Fruit fly (Drosophila melanogaster) ovary, adult (tissue): ENCODE measurements around the gene CG7530.

Experiments used
- CG17801 ChIP-seq: fragments of 200-800 bp; optimal IDR thresholded peaks from 2 replicates; lab custom pipeline; 2019; ENCODE audit warnings: missing biosample characterization, mild to moderate bottlenecking, missing genetic modification characterization, moderate library complexity; ENCODE audit not compliant: partially characterized antibody

The CG7530 gene

dm6 chr3R:14737894-14738860 lies 6.9 kb upstream of the CG7530 start:
- TF ChIP-seq CG17801 (GFP tag; lab: Kevin White, UChicago): peak; percentile 95

DNA sequence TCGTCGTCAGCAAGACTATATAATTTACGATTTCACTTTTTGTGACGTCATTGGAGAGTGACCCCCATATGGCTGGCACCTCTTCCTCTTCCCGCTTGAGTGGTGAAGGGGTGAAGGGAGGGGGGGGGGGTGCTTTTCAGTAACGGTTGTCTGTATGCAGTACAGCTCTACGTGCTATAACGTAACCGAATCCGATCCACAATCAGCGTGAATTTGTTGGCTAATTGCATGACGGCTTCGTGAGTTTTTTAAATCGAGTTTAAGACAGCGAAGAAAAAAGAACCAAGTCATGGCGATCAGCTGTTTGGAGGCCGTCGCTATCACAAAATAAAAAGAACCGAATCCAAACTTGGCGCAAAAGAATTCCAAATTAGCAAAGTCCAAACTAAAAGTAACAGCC lies 5.4 kb upstream of the CG7530 start:
- TF ChIP-seq CG17801 (GFP tag; lab: Kevin White, UChicago): peak; percentile 75

dm6 chr3R:14736001-14736400 lies 4.7 kb upstream of the CG7530 start:
- TF ChIP-seq CG17801 (GFP tag; lab: Kevin White, UChicago): no peak

- no peak for TF ChIP-seq CG17801 (GFP tag; lab: Kevin White, UChicago)
These were observed 3.5 kb upstream of the CG7530 start for dm6 chr3R:14734623-14735392.

DNA sequence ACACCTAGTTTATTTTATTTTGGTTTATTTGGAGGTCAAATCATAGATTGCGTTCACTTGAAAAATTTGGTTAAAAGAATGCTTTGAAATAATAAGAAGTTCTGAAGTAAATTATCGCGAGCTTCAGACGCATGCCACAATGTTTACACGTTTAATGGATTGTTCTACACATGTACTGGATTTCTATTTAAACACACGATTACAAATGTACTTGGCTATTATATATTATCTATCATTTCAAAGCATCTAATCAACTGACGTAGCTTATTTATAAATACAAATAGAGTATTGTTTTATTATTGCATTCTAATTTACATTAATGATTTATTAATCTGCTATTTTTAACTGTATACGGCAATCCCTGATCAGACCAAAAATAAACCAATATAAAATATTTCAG lies 2.6 kb upstream of the CG7530 start:
- no peak for TF ChIP-seq CG17801 (GFP tag; lab: Kevin White, UChicago)

DNA sequence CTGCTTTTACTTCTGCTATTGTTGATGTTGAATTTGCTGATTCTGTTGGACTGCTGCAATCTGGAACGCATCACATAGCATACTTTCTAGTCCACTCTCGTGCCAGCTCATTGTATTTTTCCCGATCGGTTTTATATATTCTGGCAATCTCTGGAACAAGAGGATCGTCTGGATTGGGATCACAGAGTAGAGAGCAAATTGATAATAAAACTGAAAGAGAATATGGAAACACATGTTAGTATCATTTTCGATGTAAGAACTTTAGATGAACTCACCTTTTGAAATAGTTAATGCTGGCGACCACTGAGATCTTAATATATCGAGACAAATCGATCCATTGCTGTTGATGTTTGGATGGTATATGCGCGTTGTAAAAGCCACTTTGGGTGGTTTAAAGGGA lies 2.1 kb upstream of the CG7530 start:
- TF ChIP-seq CG17801 (GFP tag; lab: Kevin White, UChicago): no peak

DNA sequence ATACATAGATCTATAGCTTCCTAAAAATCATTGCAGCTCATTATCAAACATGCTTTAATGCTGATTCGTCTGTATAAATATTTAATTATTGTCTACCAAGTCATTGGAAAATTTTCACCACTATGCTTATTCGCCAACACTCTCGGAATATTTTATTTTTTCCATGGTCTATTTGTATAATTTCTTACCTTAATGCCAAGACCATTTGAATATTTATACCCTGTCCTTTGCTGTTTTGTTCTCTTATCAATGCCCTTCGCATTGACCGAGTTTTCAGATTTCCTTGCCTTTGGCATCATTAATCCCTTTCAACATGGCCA lies 432 bp upstream of the CG7530 start:
- no peak for TF ChIP-seq CG17801 (GFP tag; lab: Kevin White, UChicago)

dm6 chr3R:14730595-14730994 lies 714 bp downstream of the CG7530 start:
- no peak for TF ChIP-seq CG17801 (GFP tag; lab: Kevin White, UChicago)

DNA sequence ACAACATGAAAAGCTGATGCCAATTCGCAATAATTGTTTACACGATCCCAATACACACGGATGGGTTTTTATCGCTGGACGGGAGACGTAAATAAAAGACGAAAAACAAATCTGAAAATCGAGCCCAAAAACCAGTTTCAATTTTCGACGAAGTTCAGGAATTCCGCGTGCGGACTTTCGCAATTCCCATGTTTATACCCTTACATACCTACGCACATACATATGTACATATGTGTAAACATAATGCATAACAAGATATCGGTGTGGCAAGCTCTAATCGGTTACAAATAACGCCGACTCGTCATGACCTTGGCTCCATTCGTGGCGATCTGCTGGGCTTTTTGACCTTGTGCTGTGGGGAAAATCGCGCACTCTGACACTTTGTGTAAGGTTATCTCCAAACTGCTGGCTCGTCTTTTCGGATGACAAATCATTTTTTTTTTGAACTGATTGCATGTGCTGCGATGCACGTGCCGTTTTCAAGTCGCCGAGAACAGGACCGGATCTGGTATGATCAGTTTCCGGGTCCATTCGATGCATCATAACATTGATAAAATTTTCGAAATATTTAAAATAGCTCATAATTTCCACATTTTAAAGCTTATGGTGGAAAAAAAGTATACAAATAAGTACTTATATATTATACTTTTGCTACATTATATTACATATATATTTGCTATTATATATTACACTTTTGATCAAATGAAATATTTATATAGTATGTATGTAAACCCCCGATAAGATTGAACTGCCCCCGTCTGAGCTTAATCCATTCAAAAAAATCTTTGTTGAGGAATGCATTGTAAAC lies 1.4 kb downstream of the CG7530 start:
- peak; percentile 15 for TF ChIP-seq CG17801 (GFP tag; lab: Kevin White, UChicago)

DNA sequence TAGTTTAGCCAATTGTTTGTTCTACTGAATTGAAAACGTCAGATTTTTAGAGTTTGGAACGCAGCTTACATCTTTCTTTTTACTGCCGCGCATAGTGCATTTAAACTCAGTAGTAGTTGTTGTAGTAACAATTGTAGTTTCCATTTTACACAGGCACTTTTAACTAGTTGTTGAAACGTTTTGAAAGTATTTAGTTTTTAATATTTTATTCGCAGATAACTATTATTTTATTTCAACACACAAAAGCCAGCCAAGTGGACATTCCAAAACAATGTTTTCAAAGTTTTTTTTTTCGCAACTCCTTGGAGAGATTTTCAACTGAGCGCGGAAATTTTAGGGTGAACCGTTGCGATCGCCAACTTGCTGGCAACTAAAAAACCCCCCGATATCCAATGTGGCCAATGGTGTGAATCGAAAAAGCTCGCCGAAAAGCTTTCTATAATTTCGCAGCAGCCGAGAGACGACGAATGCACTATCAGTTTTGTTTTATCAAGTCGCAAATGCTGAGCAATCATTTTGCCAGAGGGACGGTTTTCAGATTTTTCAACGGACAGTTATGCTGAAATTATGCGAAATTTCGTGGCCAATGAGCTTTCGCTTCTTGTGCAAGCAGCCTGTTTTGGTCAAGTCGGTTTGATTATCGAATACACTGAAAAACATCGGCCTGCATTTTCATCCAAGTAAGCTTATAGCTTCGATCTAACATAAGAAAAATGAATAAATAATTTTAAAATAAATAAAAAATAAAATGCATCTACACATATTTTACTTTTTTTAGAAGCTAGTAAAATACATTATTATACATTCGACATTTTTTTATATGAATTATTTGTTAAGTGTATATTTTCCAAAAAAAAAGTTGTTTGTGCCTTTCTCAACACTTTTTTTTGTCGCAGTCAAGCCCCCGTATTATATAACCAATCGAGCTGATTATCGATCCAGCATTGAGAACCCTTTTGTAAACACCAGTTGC lies 2.3 kb downstream of the CG7530 start:
- TF ChIP-seq CG17801 (GFP tag; lab: Kevin White, UChicago): peak; percentile 67

DNA sequence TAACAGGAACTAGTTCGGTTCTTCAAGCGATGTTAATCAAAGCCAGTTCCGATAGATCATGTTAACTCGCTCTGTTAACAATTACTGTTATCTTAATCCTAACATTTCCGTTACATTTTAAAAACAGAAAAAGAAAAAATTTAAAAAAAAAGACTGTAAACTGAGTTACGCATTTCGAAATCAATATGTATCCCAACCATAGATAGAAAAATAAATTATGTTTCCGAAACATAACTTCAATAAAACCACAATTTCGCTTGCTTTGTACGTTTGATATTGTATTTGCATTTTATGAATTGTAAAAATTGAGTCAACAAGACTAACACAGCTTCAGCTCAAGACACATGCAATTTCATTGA lies 6.8 kb downstream of the CG7530 start:
- TF ChIP-seq CG17801 (GFP tag; lab: Kevin White, UChicago): no peak

DNA sequence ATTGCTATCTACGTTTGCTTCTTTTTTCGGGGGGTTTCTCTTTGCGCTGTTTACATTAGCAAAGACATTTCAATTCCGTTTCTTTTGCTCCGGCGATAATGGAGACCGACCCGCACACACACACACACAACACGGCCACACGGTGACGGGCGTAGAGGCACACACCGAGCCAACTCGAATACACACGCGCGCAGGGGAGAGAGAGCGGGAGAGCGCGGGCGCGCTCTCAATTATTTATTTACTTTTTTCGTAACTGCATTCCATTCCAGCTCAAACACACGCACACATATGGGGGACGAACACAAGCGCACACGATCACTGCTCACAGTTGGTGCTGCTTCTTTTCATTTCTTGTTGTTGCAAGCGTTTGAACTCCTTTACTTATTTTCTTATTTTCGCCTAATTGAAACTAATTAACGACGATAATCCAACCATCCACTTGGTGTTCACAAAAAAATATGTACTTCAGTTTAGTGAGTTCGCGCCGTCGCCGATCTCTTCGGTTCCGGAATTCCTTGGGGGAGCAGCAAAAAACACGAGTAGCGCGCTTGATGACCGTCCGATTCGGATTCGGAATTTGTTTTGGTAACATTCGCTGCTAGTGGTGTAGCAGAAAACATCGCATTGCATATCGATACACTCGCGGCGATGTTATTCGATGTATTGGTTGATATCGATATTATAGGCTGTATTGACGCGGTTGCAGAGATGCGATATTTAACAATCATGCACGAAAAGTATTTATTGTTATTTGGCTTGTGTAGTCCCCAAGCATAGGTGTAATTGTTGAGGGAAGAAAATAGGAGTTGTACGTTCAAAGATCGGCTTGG lies 7.4 kb downstream of the CG7530 start, which contains the start of gene kibra:
TSS of gene kibra (minus strand) at position 591 of the 830 bp plus-strand sequence.
- TF ChIP-seq CG17801 (GFP tag; lab: Kevin White, UChicago): peak; percentile 42

DNA sequence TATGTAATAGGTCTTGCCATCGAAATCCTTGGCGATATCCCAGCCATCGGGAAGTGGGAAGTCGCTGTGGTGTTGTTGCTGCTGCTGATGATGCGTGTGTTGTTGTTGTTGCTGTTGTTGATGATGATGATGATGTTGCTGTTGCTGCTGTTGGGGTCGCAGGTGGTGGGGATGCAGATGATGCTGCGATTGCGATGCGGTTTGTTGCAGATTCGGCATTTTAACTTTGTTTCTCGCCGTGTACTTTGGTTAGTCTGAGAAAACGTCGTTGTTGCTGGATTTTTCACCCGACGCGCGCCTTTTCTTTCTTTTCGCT lies 8.0 kb downstream of the CG7530 start:
- TF ChIP-seq CG17801 (GFP tag; lab: Kevin White, UChicago): no peak
